Worm (Caenorhabditis elegans): ENCODE measurements around the gene Y62E10A.20.

DNA sequence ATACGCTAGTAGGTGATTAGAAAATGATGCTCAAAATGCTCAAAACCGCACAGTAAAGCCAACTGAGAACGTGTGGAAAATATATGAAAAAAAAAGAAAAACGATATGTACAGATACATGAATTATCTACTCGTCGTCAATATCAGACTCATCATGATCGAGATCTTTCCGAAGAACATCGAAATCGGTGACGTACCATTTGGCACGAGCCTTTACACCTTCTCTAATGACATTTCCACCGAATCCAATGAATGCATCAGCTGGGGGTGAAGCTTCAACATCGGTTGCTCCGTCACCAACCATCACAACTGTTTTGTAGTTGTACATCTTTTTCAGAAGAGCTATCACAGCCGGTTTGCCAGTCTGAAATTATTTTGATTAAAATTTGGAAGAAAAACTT lies 3.3 kb upstream of the Y62E10A.20 start:
- no peak for TF ChIP-seq lsy-27 (tag; optimal IDR thresholded peaks at IDR 0.05; ENCODE audit: borderline replicate concordance, insufficient read depth)
- TF ChIP-seq lin-35 (GFP tag; optimal IDR thresholded peaks at IDR 0.05): no peak
- no peak for TF ChIP-seq lir-1 (GFP tag; conservative IDR thresholded peaks at IDR 0.05)
- no peak for TF ChIP-seq nhr-90 (tag; optimal IDR thresholded peaks at IDR 0.05)
- no peak for TF ChIP-seq unc-62 (GFP tag; optimal IDR thresholded peaks at IDR 0.05)

Data from whole organism, young adult.